Worm (Caenorhabditis elegans): ENCODE results near the gene F14H3.15.

The F14H3.15 gene

DNA sequence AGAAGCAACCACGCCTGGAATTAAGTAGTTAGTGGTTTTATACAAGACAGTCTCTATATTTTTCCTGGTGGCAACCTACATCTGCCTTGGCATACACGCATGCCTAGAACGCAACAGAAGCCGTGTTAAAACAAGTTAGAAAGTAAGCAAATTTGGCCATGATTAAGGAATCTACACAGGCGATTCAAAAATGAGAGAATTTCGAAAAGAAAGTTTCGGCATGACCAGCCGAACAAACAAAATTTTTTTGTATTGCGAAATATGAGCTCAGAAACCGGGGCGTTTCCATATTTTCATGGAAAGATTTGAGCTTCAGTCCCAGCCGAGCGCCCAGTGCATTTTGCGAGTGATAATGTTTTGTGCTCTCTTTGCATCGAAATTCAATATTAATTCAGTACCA lies at the start of gene F14H3.15:
Gene F14H3.15, minus strand, starts transcription at position 101 of the 400 bp plus-strand sequence.
- TF ChIP-seq F49E8.2 (tag; optimal IDR thresholded peaks at IDR 0.05; ENCODE audit: borderline replicate concordance) (no peak), Y105C5A.15 (GFP tag; IDR thresholded peaks at IDR 0.05) (no peak), pha-4 (GFP tag; IDR thresholded peaks at IDR 0.05) (no peak), pha-4 (tag; optimal IDR thresholded peaks at IDR 0.05) (no peak), ceh-32 (tag; optimal IDR thresholded peaks at IDR 0.05; ENCODE audit: poor library complexity) (no peak), dmd-6 (GFP tag; IDR thresholded peaks at IDR 0.05) (no peak), dmd-9 (GFP tag; IDR thresholded peaks at IDR 0.05) (no peak), unc-130 (GFP tag; optimal IDR thresholded peaks at IDR 0.05) (no peak)

DNA sequence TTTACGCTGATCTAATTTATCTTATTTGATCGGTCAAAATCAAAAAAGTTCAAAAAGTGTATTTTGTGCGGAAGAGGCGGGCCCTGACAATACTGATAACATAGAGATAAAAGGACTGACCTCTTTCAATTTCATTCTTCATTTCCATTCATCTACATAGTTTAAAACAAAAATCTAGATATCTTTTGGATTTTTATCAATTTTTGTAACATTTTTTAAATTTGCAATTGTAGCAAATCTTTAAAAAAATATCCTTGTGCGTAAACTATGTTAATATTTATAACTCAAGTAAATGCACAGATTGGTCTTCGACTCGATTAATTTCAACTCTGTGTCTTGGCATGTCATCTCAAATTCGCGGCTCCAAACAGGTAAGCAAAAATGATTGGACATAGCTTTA lies 43.6 kb upstream of the F14H3.15 start, which contains the start of gene argk-1:
Gene argk-1, plus strand, starts transcription at position 301 of the 400 bp plus-strand sequence.
- TF ChIP-seq php-3 (GFP tag; IDR thresholded peaks at IDR 0.05) (no peak), rbr-2 (tag; optimal IDR thresholded peaks at IDR 0.05) (no peak), spr-1 (tag; optimal IDR thresholded peaks at IDR 0.05) (no peak), snpc-1.2 (GFP tag; IDR thresholded peaks at IDR 0.05) (no peak), nhr-42 (GFP tag; IDR thresholded peaks at IDR 0.05) (no peak), lir-3 (tag; optimal IDR thresholded peaks at IDR 0.05) (no peak), nhr-77 (tag; optimal IDR thresholded peaks at IDR 0.05) (no peak), ceh-32 (tag; optimal IDR thresholded peaks at IDR 0.05; ENCODE audit: poor library complexity) (no peak), nhr-102 (tag; optimal IDR thresholded peaks at IDR 0.05) (no peak), mdt-29 (GFP tag; IDR thresholded peaks at IDR 0.05) (no peak), madf-5 (GFP tag; IDR thresholded peaks at IDR 0.05) (no peak), spr-3 (GFP tag; optimal IDR thresholded peaks at IDR 0.05) (no peak), R02D3.7 (tag; optimal IDR thresholded peaks at IDR 0.05) (no peak), dmd-9 (GFP tag; IDR thresholded peaks at IDR 0.05) (no peak), ces-1 (GFP tag; optimal IDR thresholded peaks at IDR 0.05) (no peak)

DNA sequence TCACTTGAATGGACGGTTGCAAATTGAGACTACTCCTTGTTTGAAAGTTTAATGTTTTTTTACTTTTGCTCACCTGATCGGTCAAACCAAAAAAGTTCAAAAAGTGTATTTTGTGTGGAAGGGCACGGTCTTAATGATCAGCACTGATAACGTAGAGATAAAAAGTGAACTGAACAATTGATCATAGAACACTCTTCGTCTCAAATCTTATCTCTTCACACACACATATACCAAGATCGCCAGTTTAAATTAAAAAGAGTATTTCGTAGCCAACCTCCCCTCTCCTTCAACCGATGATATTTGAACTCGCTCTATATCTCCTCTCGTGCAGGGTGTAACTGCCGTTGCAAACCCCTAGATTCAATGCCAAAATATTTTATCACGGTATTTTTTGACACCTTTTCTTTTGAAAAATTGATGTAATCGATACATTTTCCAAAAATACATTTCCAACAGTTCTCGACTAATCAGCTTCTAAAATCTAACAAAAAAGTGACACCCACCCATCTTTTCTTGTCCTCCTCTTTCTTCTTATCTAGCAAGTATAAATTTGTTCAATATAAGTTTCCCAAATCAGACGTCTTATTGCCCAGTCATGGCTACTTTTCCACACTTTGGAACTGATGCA lies 40.2 kb upstream of the F14H3.15 start, which contains the start of gene cth-1:
Gene cth-1, plus strand, starts transcription at position 578 of the 628 bp plus-strand sequence.
- TF ChIP-seq hlh-11 (tag; optimal IDR thresholded peaks at IDR 0.05), result peak; percentile 27
- TF ChIP-seq R02D3.7 (tag; optimal IDR thresholded peaks at IDR 0.05), result no peak
- TF ChIP-seq pha-4 (GFP tag; IDR thresholded peaks at IDR 0.05), result no peak
- no peak for TF ChIP-seq pha-4 (tag; optimal IDR thresholded peaks at IDR 0.05)
- no peak for TF ChIP-seq lin-38 (GFP tag; IDR thresholded peaks at IDR 0.05)
- no peak for TF ChIP-seq ceh-20 (GFP tag; IDR thresholded peaks at IDR 0.05)
- TF ChIP-seq ceh-28 (tag; optimal IDR thresholded peaks at IDR 0.05), result no peak
- no peak for TF ChIP-seq attf-4 (tag; optimal IDR thresholded peaks at IDR 0.05)
- no peak for TF ChIP-seq spr-1 (tag; optimal IDR thresholded peaks at IDR 0.05)
- TF ChIP-seq sdz-12 (GFP tag; optimal IDR thresholded peaks at IDR 0.05), result no peak
- no peak for TF ChIP-seq nhr-111 (GFP tag; optimal IDR thresholded peaks at IDR 0.05)
- TF ChIP-seq T26A8.4 (GFP tag; IDR thresholded peaks at IDR 0.05), result no peak
- TF ChIP-seq saeg-2 (GFP tag; IDR thresholded peaks at IDR 0.05), result no peak
- no peak for TF ChIP-seq egl-43 (GFP tag; IDR thresholded peaks at IDR 0.05)
- no peak for TF ChIP-seq ztf-7 (tag; optimal IDR thresholded peaks at IDR 0.05)
- no peak for TF ChIP-seq ceh-82 (tag; optimal IDR thresholded peaks at IDR 0.05)
- peak; percentile 74 for TF ChIP-seq nhr-48 (tag; optimal IDR thresholded peaks at IDR 0.05)
- no peak for TF ChIP-seq mxl-3 (GFP tag; optimal IDR thresholded peaks at IDR 0.05)
- TF ChIP-seq nhr-25 (tag; optimal IDR thresholded peaks at IDR 0.05; ENCODE audit: borderline replicate concordance, insufficient read depth), result no peak
- no peak for TF ChIP-seq daf-12 (tag; optimal IDR thresholded peaks at IDR 0.05)
- TF ChIP-seq F10B5.3 (tag; optimal IDR thresholded peaks at IDR 0.05), result no peak
- TF ChIP-seq gei-8 (GFP tag; optimal IDR thresholded peaks at IDR 0.05), result no peak
- TF ChIP-seq hif-1 (tag; optimal IDR thresholded peaks at IDR 0.05), result no peak
- no peak for TF ChIP-seq mdl-1 (tag; optimal IDR thresholded peaks at IDR 0.05)
- no peak for TF ChIP-seq unc-39 (tag; optimal IDR thresholded peaks at IDR 0.05)
- no peak for TF ChIP-seq mdt-29 (GFP tag; IDR thresholded peaks at IDR 0.05)
- TF ChIP-seq rbr-2 (tag; optimal IDR thresholded peaks at IDR 0.05), result no peak
- TF ChIP-seq madf-5 (GFP tag; IDR thresholded peaks at IDR 0.05), result no peak
- no peak for TF ChIP-seq ZK337.2 (GFP tag; IDR thresholded peaks at IDR 0.05)
- TF ChIP-seq ama-1 (optimal IDR thresholded peaks at IDR 0.05), result no peak
- no peak for TF ChIP-seq lin-13 (GFP tag; optimal IDR thresholded peaks at IDR 0.05)
- no peak for TF ChIP-seq ztf-11 (tag; optimal IDR thresholded peaks at IDR 0.05)
- no peak for TF ChIP-seq dpl-1 (GFP tag; optimal IDR thresholded peaks at IDR 0.05)
